Fruit fly (Drosophila melanogaster): Measurements from ENCODE around the gene Hex-t1.

DNA sequence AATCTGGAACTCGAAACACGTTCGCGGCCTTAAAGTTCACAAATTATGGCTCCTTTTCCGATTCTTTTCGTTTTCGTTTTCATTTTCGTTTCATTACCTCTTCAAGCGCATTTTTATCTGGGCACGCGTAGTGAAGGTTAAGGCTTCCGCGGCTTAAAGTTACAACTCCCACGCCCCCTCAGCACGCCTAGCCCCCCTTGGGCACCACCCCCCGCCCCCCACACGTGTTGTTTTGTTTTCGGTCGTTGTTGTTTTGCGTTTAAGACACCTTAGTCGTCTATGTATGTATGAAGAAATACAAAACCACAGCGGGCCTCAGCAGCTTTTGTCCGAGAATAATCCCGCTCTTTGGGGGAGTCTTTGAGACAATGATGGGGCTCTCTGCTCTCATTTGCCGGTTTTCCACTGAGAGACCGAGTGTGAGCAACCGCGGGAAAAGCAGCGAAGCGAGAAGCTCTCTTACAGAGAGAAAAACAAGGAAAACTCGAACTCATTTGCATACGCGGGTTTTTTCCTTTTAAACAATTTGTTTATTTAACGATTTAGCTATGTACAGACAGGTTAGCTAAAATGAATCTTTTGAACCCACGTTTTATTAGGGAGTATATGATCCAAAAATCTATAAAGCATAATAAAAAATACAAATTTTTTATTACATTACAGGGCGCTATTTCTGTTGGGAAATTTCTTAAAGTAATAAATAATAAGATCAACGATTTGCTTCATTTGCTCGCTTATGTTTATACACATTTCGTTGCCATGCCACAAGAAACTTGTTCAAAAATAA is 13.5 kb downstream of the Hex-t1 start:
- peak; percentile 15 for TF ChIP-seq Dll (optimal IDR thresholded peaks at IDR 0.05)
- TF ChIP-seq psq (optimal IDR thresholded peaks at IDR 0.05): no peak
- TF ChIP-seq usp (GFP tag; optimal IDR thresholded peaks at IDR 0.05): no peak
